Fruit fly (Drosophila melanogaster) whole organism, adult: ENCODE results near the gene CAHbeta.

Experiments used
- CG11617 ChIP-seq: fragments of 200-800 bp; sonication (Bioruptor generic); optimal IDR thresholded peaks from 2 replicates; lab custom pipeline; 2017; ENCODE audit warnings: mild to moderate bottlenecking, missing biosample characterization, missing genetic modification reagents, missing genetic modification characterization
- CG33017 ChIP-seq: fragments of 200-800 bp; sonication (Bioruptor generic); optimal IDR thresholded peaks from 2 replicates; lab custom pipeline; 2018; ENCODE audit warnings: missing biosample characterization, mild to moderate bottlenecking, missing genetic modification characterization, moderate library complexity
- CG5204 ChIP-seq: fragments of 200-800 bp; sonication (Bioruptor generic); optimal IDR thresholded peaks from 2 replicates; lab custom pipeline; 2016; ENCODE audit warnings: missing biosample characterization, missing genetic modification characterization
- CG7101 ChIP-seq: fragments of 200-800 bp; sonication (Bioruptor generic); optimal IDR thresholded peaks from 2 replicates; lab custom pipeline; 2018; ENCODE audit warnings: missing biosample characterization, mild to moderate bottlenecking, missing genetic modification characterization, moderate library complexity
- Clk ChIP-seq: fragments of 200-800 bp; sonication (Bioruptor generic); optimal IDR thresholded peaks from 2 replicates; lab custom pipeline; 2017; ENCODE audit warnings: missing biosample characterization, missing genetic modification characterization
- Crg-1 ChIP-seq: fragments of 200-800 bp; sonication (Bioruptor generic); optimal IDR thresholded peaks from 2 replicates; lab custom pipeline; 2016; ENCODE audit warnings: missing biosample characterization, missing genetic modification characterization
- Hr96 ChIP-seq: fragments of 200-800 bp; sonication (Bioruptor generic); optimal IDR thresholded peaks from 2 replicates; lab custom pipeline; 2016; ENCODE audit warnings: missing biosample characterization, missing genetic modification characterization
- cic ChIP-seq: fragments of 200-800 bp; sonication (Bioruptor generic); optimal IDR thresholded peaks from 2 replicates; lab custom pipeline; 2017; ENCODE audit warnings: missing biosample characterization, mild to moderate bottlenecking, missing genetic modification characterization, moderate library complexity
- kay ChIP-seq: fragments of 200-800 bp; sonication (Bioruptor generic); peaks from one replicate; lab custom pipeline; 2016; ENCODE audit warnings: missing biosample characterization, missing genetic modification characterization, borderline replicate concordance

DNA sequence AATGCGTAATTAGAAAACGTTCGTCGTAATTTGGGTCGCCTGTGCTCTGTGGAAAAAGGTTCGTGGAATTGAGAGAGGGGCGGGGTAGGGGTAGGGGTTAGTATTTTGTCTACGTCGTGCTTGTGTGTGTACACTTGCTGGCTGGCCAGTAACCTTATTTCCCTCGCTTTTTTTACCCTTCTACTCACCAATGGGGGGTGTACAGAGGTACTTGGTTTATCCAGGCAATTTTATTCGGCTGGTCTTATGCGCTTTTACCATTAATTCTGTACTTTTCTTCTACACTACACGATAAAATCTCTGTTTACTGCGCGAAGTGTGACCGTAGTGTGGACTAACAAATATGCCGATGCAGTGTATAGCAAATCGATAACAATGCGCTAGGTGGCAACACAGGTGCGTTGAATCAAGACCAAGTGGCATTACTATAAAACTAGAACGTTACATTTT lies 39.1 kb downstream of the CAHbeta start, which contains the start of gene tgo:
- TF ChIP-seq CG7101 (tag; lab: Kevin White, UChicago) = peak; percentile 2
- TF ChIP-seq kay (GFP tag; lab: Kevin White, UChicago) = no peak
- peak; percentile 14 for TF ChIP-seq Crg-1 (GFP tag; lab: Kevin White, UChicago)
- TF ChIP-seq cic (GFP tag; lab: Kevin White, UChicago) = peak; percentile 44
- TF ChIP-seq CG33017 (tag; lab: Kevin White, UChicago) = no peak
- TF ChIP-seq Clk = no peak
- peak; percentile 17 for TF ChIP-seq CG11617
- no peak for TF ChIP-seq Hr96
- TF ChIP-seq CG5204 = no peak
